Fruit fly (Drosophila melanogaster) whole organism, embryonic: Measurements from ENCODE around the gene P58IPK.

Experiments
- Awh ChIP-seq: fragments of 200-800 bp; sonication (Bioruptor generic); IDR thresholded peaks from 2 replicates; pipeline ENCODE4, ENCODE4 v1.3.6; 2022; ENCODE audit warnings: missing biosample characterization, missing genetic modification characterization
- CG10366 ChIP-seq: fragments of 200-800 bp; sonication (Bioruptor generic); IDR thresholded peaks from 2 replicates; pipeline ENCODE4 v1.3.6; 2022; ENCODE audit warnings: missing biosample characterization, missing genetic modification characterization
- CG12744 ChIP-seq: fragments of 200-800 bp; sonication (Bioruptor generic); optimal IDR thresholded peaks from 2 replicates; lab custom pipeline; 2016; ENCODE audit warnings: missing biosample characterization, missing genetic modification characterization
- CG13296 ChIP-seq: fragments of 200-800 bp; sonication (Bioruptor generic); optimal IDR thresholded peaks from 3 replicates; lab custom pipeline; 2018; ENCODE audit warnings: missing biosample characterization, mild to moderate bottlenecking, missing genetic modification characterization
- CG15073 ChIP-seq: fragments of 200-800 bp; sonication (Bioruptor generic); optimal IDR thresholded peaks from 2 replicates; lab custom pipeline; 2016; ENCODE audit warnings: missing biosample characterization, missing genetic modification characterization
- CG17359 ChIP-seq: fragments of 200-800 bp; sonication (Bioruptor generic); optimal IDR thresholded peaks from 3 replicates; lab custom pipeline; 2018; ENCODE audit warnings: missing biosample characterization, mild to moderate bottlenecking, missing genetic modification characterization, moderate library complexity
- CG17385 ChIP-seq: fragments of 200-800 bp; sonication (Bioruptor generic); optimal IDR thresholded peaks from 3 replicates; lab custom pipeline; 2018; ENCODE audit warnings: missing biosample characterization, mild to moderate bottlenecking, missing genetic modification characterization
- CG17829 ChIP-seq: fragments of 200-800 bp; optimal IDR thresholded peaks from 2 replicates; lab custom pipeline; 2019; ENCODE audit warnings: missing biosample characterization, mild to moderate bottlenecking, missing genetic modification characterization, moderate library complexity
- CG18476 ChIP-seq: fragments of 200-800 bp; sonication (Bioruptor generic); optimal IDR thresholded peaks from 2 replicates; lab custom pipeline; 2016; ENCODE audit warnings: missing biosample characterization, mild to moderate bottlenecking, missing genetic modification characterization
- CG2129 ChIP-seq: fragments of 200-800 bp; sonication (Bioruptor generic); IDR thresholded peaks from 2 replicates; pipeline ENCODE4 v1.3.6; 2022; ENCODE audit warnings: missing biosample characterization, missing genetic modification characterization; ENCODE audit not compliant: partially characterized antibody
- CG30020 ChIP-seq: fragments of 200-800 bp; optimal IDR thresholded peaks from 2 replicates; lab custom pipeline; 2019; ENCODE audit warnings: missing biosample characterization, mild to moderate bottlenecking, missing genetic modification characterization, moderate library complexity
- CG30431 ChIP-seq: fragments of 200-800 bp; sonication (Bioruptor generic); optimal IDR thresholded peaks from 2 replicates; lab custom pipeline; 2017; ENCODE audit warnings: missing biosample characterization, missing genetic modification characterization
- CG31365 ChIP-seq: fragments of 200-800 bp; sonication (Bioruptor generic); optimal IDR thresholded peaks from 2 replicates; lab custom pipeline; 2018; ENCODE audit warnings: missing biosample characterization, mild to moderate bottlenecking, missing genetic modification characterization
- CG31388 ChIP-seq: fragments of 200-800 bp; sonication (Bioruptor generic); optimal IDR thresholded peaks from 2 replicates; lab custom pipeline; 2016; ENCODE audit warnings: missing biosample characterization, missing genetic modification characterization
- CG31441 ChIP-seq: fragments of 200-800 bp; sonication (Bioruptor generic); IDR thresholded peaks from 2 replicates; pipeline ENCODE4 v1.3.6; 2022; ENCODE audit warnings: missing biosample characterization, missing genetic modification characterization
- CG32772 ChIP-seq: fragments of 200-800 bp; sonication (Bioruptor generic); IDR thresholded peaks from 2 replicates; pipeline ENCODE4 v1.3.6; 2022; ENCODE audit warnings: missing biosample characterization, missing genetic modification characterization
- CG33557 ChIP-seq: fragments of 200-800 bp; sonication (Bioruptor generic); optimal IDR thresholded peaks from 2 replicates; lab custom pipeline; 2019; ENCODE audit warnings: missing biosample characterization, mild to moderate bottlenecking, missing genetic modification characterization, moderate library complexity
- CG34422 ChIP-seq: fragments of 200-800 bp; sonication (Bioruptor generic); IDR thresholded peaks from 3 replicates; pipeline ENCODE4 v1.3.6; 2022; ENCODE audit warnings: missing biosample characterization, missing genetic modification characterization
- CG4360 ChIP-seq: fragments of 200-800 bp; sonication (Bioruptor generic); IDR thresholded peaks from 2 replicates; pipeline ENCODE4 v1.3.6; 2022; ENCODE audit warnings: missing biosample characterization, missing genetic modification characterization
- CG4820 ChIP-seq: fragments of 200-800 bp; sonication (Bioruptor generic); optimal IDR thresholded peaks from 3 replicates; lab custom pipeline; 2016; ENCODE audit warnings: missing biosample characterization, missing genetic modification characterization
- CG4854 ChIP-seq: fragments of 200-800 bp; sonication (Bioruptor generic); optimal IDR thresholded peaks from 2 replicates; lab custom pipeline; 2016; ENCODE audit warnings: missing biosample characterization, missing genetic modification characterization, inconsistent platforms
- CG6689 ChIP-seq: fragments of 200-800 bp; sonication (Bioruptor generic); IDR thresholded peaks from 2 replicates; pipeline ENCODE4 v1.3.6; 2022; ENCODE audit warnings: missing biosample characterization, missing genetic modification characterization
- CG8281 ChIP-seq: fragments of 200-800 bp; sonication (Bioruptor generic); optimal IDR thresholded peaks from 2 replicates; lab custom pipeline; 2018; ENCODE audit warnings: missing biosample characterization, mild to moderate bottlenecking, missing genetic modification characterization, moderate library complexity
- CG9437 ChIP-seq: fragments of 200-800 bp; sonication (Bioruptor generic); optimal IDR thresholded peaks from 2 replicates; lab custom pipeline; 2018; ENCODE audit warnings: missing biosample characterization, mild to moderate bottlenecking, missing genetic modification characterization
- D19B ChIP-seq: fragments of 200-800 bp; sonication (Bioruptor generic); optimal IDR thresholded peaks from 2 replicates; lab custom pipeline; 2017; ENCODE audit warnings: missing biosample characterization, mild to moderate bottlenecking, missing genetic modification characterization
- Dbx ChIP-seq: fragments of 200-800 bp; sonication (Bioruptor generic); IDR thresholded peaks from 3 replicates; pipeline ENCODE4 v1.3.6; 2022; ENCODE audit warnings: missing biosample characterization, missing genetic modification characterization
- Dfd ChIP-seq, 2 experiments: fragments of >200 bp; optimal IDR thresholded peaks; 2 replicates each; lab custom pipeline; 2017; ENCODE audit warnings: missing biosample characterization in 2 of 2, missing genetic modification characterization in 2 of 2
- Fer1 ChIP-seq: fragments of 200-800 bp; sonication (Bioruptor generic); optimal IDR thresholded peaks from 2 replicates; lab custom pipeline; 2017; ENCODE audit warnings: missing biosample characterization, mild to moderate bottlenecking, missing genetic modification characterization
- Gug ChIP-seq: fragments of 200-800 bp; sonication (Bioruptor generic); IDR thresholded peaks from 4 replicates; pipeline ENCODE4 v1.3.6; 2022; ENCODE audit warnings: missing biosample characterization, missing genetic modification characterization
- Hr39 ChIP-seq: fragments of >200 bp; optimal IDR thresholded peaks from 2 replicates; lab custom pipeline; 2017
- Med ChIP-seq: fragments of 200-800 bp; sonication (Bioruptor generic); peaks from one replicate; lab custom pipeline; 2016; ENCODE audit warnings: missing biosample characterization, missing genetic modification characterization, mild to moderate bottlenecking, inconsistent platforms, moderate library complexity
- Meics ChIP-seq: fragments of 200-800 bp; sonication (Bioruptor generic); optimal IDR thresholded peaks from 2 replicates; lab custom pipeline; 2017; ENCODE audit warnings: missing biosample characterization, mild to moderate bottlenecking, missing genetic modification characterization
- Optix ChIP-seq: fragments of 200-800 bp; sonication (Bioruptor generic); IDR thresholded peaks from 3 replicates; pipeline ENCODE4 v1.3.6; 2022; ENCODE audit warnings: missing biosample characterization, missing genetic modification characterization
- Poxn ChIP-seq: fragments of 200-800 bp; sonication (Bioruptor generic); IDR thresholded peaks from 2 replicates; pipeline ENCODE4 v1.3.6; 2022; ENCODE audit warnings: missing biosample characterization, missing genetic modification characterization
- Scr ChIP-seq: fragments of 200-800 bp; sonication (Bioruptor generic); IDR thresholded peaks from 2 replicates; pipeline ENCODE4 v1.3.6; 2022; ENCODE audit warnings: missing biosample characterization, missing genetic modification characterization; ENCODE audit not compliant: partially characterized antibody
- Ssrp ChIP-seq: fragments of 200-800 bp; sonication (Bioruptor generic); optimal IDR thresholded peaks from 2 replicates; lab custom pipeline; 2018; ENCODE audit warnings: missing biosample characterization, mild to moderate bottlenecking, missing genetic modification characterization, moderate library complexity
- Xbp1 ChIP-seq: fragments of 200-800 bp; sonication (Bioruptor generic); optimal IDR thresholded peaks from 3 replicates; lab custom pipeline; 2016; ENCODE audit warnings: missing biosample characterization, mild to moderate bottlenecking, missing genetic modification characterization
- bsh ChIP-seq, 2 experiments: fragments of 200-800 bp; sonication (Bioruptor generic); optimal IDR thresholded peaks; 2 replicates each; lab custom pipeline; 2017 to 2018; ENCODE audit warnings: mild to moderate bottlenecking in 2 of 2, missing biosample characterization in 2 of 2, missing genetic modification characterization in 2 of 2, moderate library complexity in 1 of 2
- chm ChIP-seq: fragments of 200-800 bp; sonication (Bioruptor generic); IDR thresholded peaks from 2 replicates; pipeline ENCODE4 v1.3.6; 2022; ENCODE audit warnings: missing biosample characterization, missing genetic modification characterization
- crol ChIP-seq: fragments of 200-800 bp; sonication (Bioruptor generic); IDR thresholded peaks from 2 replicates; pipeline ENCODE4 v1.3.6; 2022; ENCODE audit warnings: missing biosample characterization, missing genetic modification characterization
- hth ChIP-seq: fragments of >200 bp; optimal IDR thresholded peaks from 2 replicates; lab custom pipeline; 2017; ENCODE audit warnings: inconsistent platforms
- luna ChIP-seq: fragments of 200-800 bp; sonication (Bioruptor generic); optimal IDR thresholded peaks from 2 replicates; lab custom pipeline; 2016; ENCODE audit warnings: missing biosample characterization, missing genetic modification characterization
- pb ChIP-seq: fragments of 200-800 bp; sonication (Bioruptor generic); optimal IDR thresholded peaks from 3 replicates; lab custom pipeline; 2016; ENCODE audit warnings: missing biosample characterization, missing genetic modification characterization
- sc ChIP-seq, 3 experiments: fragments of >200 bp in 2 of 3; fragments of 200-800 bp in 1 of 3; sonication (Bioruptor generic) in 1 of 3; optimal IDR thresholded peaks; 2 replicates in 2 of 3; 3 replicates in 1 of 3; lab custom pipeline; 2017; ENCODE audit warnings: mild to moderate bottlenecking in 1 of 3, missing biosample characterization in 1 of 3, missing genetic modification characterization in 1 of 3, missing genetic modification reagents in 1 of 3
- sd ChIP-seq: fragments of 200-800 bp; sonication (Bioruptor generic); optimal IDR thresholded peaks from 3 replicates; lab custom pipeline; 2018; ENCODE audit warnings: missing biosample characterization, mild to moderate bottlenecking, missing genetic modification characterization, moderate library complexity
- sima ChIP-seq: fragments of 200-800 bp; sonication (Bioruptor generic); optimal IDR thresholded peaks from 2 replicates; lab custom pipeline; 2016; ENCODE audit warnings: missing biosample characterization, missing genetic modification characterization
- tio ChIP-seq: fragments of 200-800 bp; sonication (Bioruptor generic); optimal IDR thresholded peaks from 2 replicates; lab custom pipeline; 2017; ENCODE audit warnings: missing biosample characterization, missing genetic modification characterization, inconsistent platforms
- tll ChIP-seq, 2 experiments: fragments of 200-800 bp in 1 of 2; fragments of >200 bp in 1 of 2; sonication (Bioruptor generic) in 1 of 2; optimal IDR thresholded peaks; 2 replicates each; lab custom pipeline; 2017 to 2019; ENCODE audit warnings: missing biosample characterization in 2 of 2, missing genetic modification characterization in 2 of 2, mild to moderate bottlenecking in 1 of 2, moderate library complexity in 1 of 2
- trh ChIP-seq: fragments of 200-800 bp; sonication (Bioruptor generic); optimal IDR thresholded peaks from 2 replicates; lab custom pipeline; 2016; ENCODE audit warnings: missing biosample characterization, missing genetic modification characterization
- z ChIP-seq: fragments of 200-800 bp; sonication (Bioruptor generic); IDR thresholded peaks from 3 replicates; pipeline ENCODE4 v1.3.6; 2022; ENCODE audit warnings: missing biosample characterization, missing genetic modification characterization

P58IPK gene

DNA sequence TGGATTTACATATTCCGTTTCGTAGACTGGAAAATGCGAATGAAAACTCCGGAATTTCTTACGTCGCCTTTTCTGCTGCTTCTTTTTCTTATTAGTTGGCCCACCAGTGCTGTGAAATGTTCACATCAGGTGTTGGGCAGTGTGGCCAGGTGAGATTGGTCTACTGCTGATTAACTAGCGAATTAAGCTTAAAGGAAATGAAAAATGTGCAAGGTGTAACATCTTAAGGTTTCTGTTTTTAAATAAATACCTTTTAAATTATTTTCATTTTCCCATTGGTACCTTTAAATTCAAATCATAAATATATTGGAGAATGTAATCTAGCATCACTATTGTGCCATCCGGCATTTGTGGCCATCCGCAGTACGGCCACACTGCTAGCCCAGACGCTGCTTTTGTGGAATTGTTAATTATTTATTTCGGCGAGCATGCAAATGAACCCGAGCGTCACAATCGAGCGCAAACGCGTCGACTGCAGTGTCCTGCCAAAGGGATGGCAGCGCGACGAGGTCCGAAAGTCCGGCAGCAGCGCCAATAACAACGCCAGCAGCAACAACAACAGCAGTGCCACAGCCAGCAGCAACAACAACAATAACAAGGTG, 27.2 kb upstream of the P58IPK start, which contains the start of the genes AP-1mu and MBD-like (continued):
- TF ChIP-seq crol = no peak
- TF ChIP-seq CG31388 (GFP tag; lab: Kevin White, UChicago) = peak; percentile 2
- TF ChIP-seq CG6689 = peak; percentile 68
- peak; percentile 58 for TF ChIP-seq CG4854
- no peak for TF ChIP-seq CG12744 (GFP tag; lab: Kevin White, UChicago)
- no peak for TF ChIP-seq tio (GFP tag; lab: Kevin White, UChicago)
- peak; percentile 62 for TF ChIP-seq CG9437 (GFP tag; lab: Kevin White, UChicago)
- no peak for TF ChIP-seq Poxn
- peak; percentile 9; the same call in 1 of the 3 replicates for TF ChIP-seq Optix
- TF ChIP-seq CG34422 (GFP tag; lab: Robert Waterston, UW) = peak; percentile 59; the same call in 1 of the 3 replicates
- TF ChIP-seq Scr = peak; percentile 56
- peak; percentile 53 for TF ChIP-seq CG33557 (GFP tag; lab: Kevin White, UChicago)
- TF ChIP-seq luna (GFP tag; lab: Kevin White, UChicago) = peak; percentile 57
- no peak for TF ChIP-seq CG15073
- TF ChIP-seq CG31441 = peak; percentile 69
- no peak for TF ChIP-seq D19B
- peak; percentile 54 for TF ChIP-seq Ssrp
- TF ChIP-seq CG30020 (tag; lab: Kevin White, UChicago) = peak; percentile 59
- peak; percentile 35; the same call in 1 of the 2 replicates for TF ChIP-seq CG10366
- no peak for TF ChIP-seq Awh
- TF ChIP-seq CG18476 (GFP tag; lab: Kevin White, UChicago) = peak; percentile 62
- TF ChIP-seq CG30431 (GFP tag; lab: Kevin White, UChicago) = peak; percentile 31
- TF ChIP-seq sc (optimal IDR thresholded peaks at IDR 0.05; lab: Kevin White, UChicago) = no peak
- peak; percentile 30 for TF ChIP-seq sc (GFP tag; optimal IDR thresholded peaks at IDR 0.05; lab: Kevin White, UChicago)
- no peak for TF ChIP-seq Hr39 (lab: Kevin White, UChicago)
- TF ChIP-seq Meics = peak; percentile 48
- peak; percentile 57 for TF ChIP-seq CG17829 (tag; lab: Kevin White, UChicago)
- TF ChIP-seq CG2129 = no peak
- peak; percentile 94 for TF ChIP-seq Med (GFP tag; lab: Kevin White, UChicago)
- TF ChIP-seq CG4360 = peak; percentile 99
- no peak for TF ChIP-seq hth (lab: Kevin White, UChicago)
- peak; percentile 1 for TF ChIP-seq Fer1 (GFP tag; lab: Kevin White, UChicago)
- peak; percentile 61; the same call in 3 of the 4 replicates for TF ChIP-seq Gug (GFP tag; lab: Robert Waterston, UW)
- TF ChIP-seq CG31365 (tag; lab: Kevin White, UChicago) = no peak
- TF ChIP-seq tll (GFP tag; optimal IDR thresholded peaks at IDR 0.05; lab: Kevin White, UChicago) = no peak
- peak; percentile 12; the same call in 1 of the 3 replicates for TF ChIP-seq Dbx (GFP tag; lab: Robert Waterston, UW)
- peak; percentile 81 for TF ChIP-seq CG17385 (GFP tag; lab: Kevin White, UChicago)
- TF ChIP-seq CG4820 (GFP tag; lab: Kevin White, UChicago) = peak; percentile 59
- no peak for TF ChIP-seq z (GFP tag; lab: Robert Waterston, UW)
- peak; percentile 36 for TF ChIP-seq CG17359 (tag; lab: Kevin White, UChicago)
- TF ChIP-seq chm (GFP tag; lab: Robert Waterston, UW) = 0 out of 2 replicates have a peak, but pooled peaks have one; percentile 34
- no peak for TF ChIP-seq trh
- peak; percentile 64 for TF ChIP-seq CG32772
- TF ChIP-seq CG13296 (GFP tag; lab: Kevin White, UChicago) = peak; percentile 31
- peak; percentile 80 for TF ChIP-seq sd
- no peak for TF ChIP-seq sima (GFP tag; lab: Kevin White, UChicago)
- no peak for TF ChIP-seq Dfd (GFP tag; optimal IDR thresholded peaks at IDR 0.05; lab: Kevin White, UChicago)
- peak; percentile 73 for TF ChIP-seq Xbp1 (GFP tag; lab: Kevin White, UChicago)
- no peak for TF ChIP-seq CG8281 (tag; lab: Kevin White, UChicago)
- peak; percentile 9 for TF ChIP-seq pb (GFP tag; lab: Kevin White, UChicago)
- peak in 1 of 2 experiments; percentile 50 for TF ChIP-seq bsh (GFP tag; optimal IDR thresholded peaks at IDR 0.05; lab: Kevin White, UChicago)
